Fruit fly (Drosophila melanogaster) whole organism, wandering third instar larva: Measurements from ENCODE around the gene noc.

ENCODE experiments used
- Abd-B ChIP-seq: fragments of >200 bp; optimal IDR thresholded peaks from 2 replicates; lab custom pipeline; 2017; ENCODE audit warnings: missing biosample characterization, missing genetic modification characterization
- CG32264 ChIP-seq: fragments of 200-800 bp; sonication (Bioruptor generic); optimal IDR thresholded peaks from 2 replicates; lab custom pipeline; 2016; ENCODE audit warnings: missing biosample characterization, missing genetic modification characterization
- CG9705 ChIP-seq: fragments of 200-800 bp; sonication (Bioruptor generic); optimal IDR thresholded peaks from 2 replicates; lab custom pipeline; 2018; ENCODE audit warnings: missing biosample characterization, mild to moderate bottlenecking, missing genetic modification characterization
- Dfd ChIP-seq: fragments of >200 bp; optimal IDR thresholded peaks from 2 replicates; lab custom pipeline; 2017; ENCODE audit warnings: missing biosample characterization, missing genetic modification characterization
- Dif ChIP-seq: fragments of 200-275, 200-300 bp; sonication (Bioruptor generic); optimal IDR thresholded peaks from 2 replicates; lab custom pipeline; 2018; ENCODE audit warnings: missing biosample characterization, missing genetic modification characterization; ENCODE audit not compliant: partially characterized antibody
- HLH106 ChIP-seq: fragments of 200-800 bp; optimal IDR thresholded peaks from 3 replicates; lab custom pipeline; 2019; ENCODE audit warnings: missing biosample characterization, mild to moderate bottlenecking, missing genetic modification characterization, moderate library complexity
- Hr78 ChIP-seq: fragments of >200 bp; optimal IDR thresholded peaks from 2 replicates; lab custom pipeline; 2017; ENCODE audit warnings: missing biosample characterization, missing genetic modification characterization
- Hr83 ChIP-seq: fragments of 200-300 bp; sonication (Bioruptor generic); optimal IDR thresholded peaks from 2 replicates; lab custom pipeline; 2016; ENCODE audit warnings: missing biosample characterization, mild to moderate bottlenecking, missing genetic modification characterization, moderate library complexity; ENCODE audit not compliant: poor library complexity, severe bottlenecking
- Mio ChIP-seq: sonication (Bioruptor generic); optimal IDR thresholded peaks from 2 replicates; lab custom pipeline; 2016; ENCODE audit warnings: missing biosample characterization, missing genetic modification characterization
- Myc ChIP-seq: fragments of >200 bp; optimal IDR thresholded peaks from 2 replicates; lab custom pipeline; 2017
- Rel ChIP-seq, 2 experiments: fragments of 200-800 bp; sonication (Bioruptor generic) in 1 of 2; optimal IDR thresholded peaks; 2 replicates in 1 of 2; 3 replicates in 1 of 2; lab custom pipeline; 2016 to 2019; ENCODE audit warnings: mild to moderate bottlenecking in 2 of 2, missing biosample characterization in 2 of 2, missing genetic modification characterization in 2 of 2, moderate library complexity in 1 of 2
- Vsx2 ChIP-seq: fragments of 200-300, 225-300 bp; sonication (Bioruptor generic); optimal IDR thresholded peaks from 2 replicates; lab custom pipeline; 2018; ENCODE audit warnings: missing biosample characterization, missing genetic modification characterization; ENCODE audit not compliant: partially characterized antibody
- brk ChIP-seq: fragments of 200-800 bp; sonication (Bioruptor generic); optimal IDR thresholded peaks from 2 replicates; lab custom pipeline; 2016; ENCODE audit warnings: missing biosample characterization, mild to moderate bottlenecking, missing genetic modification characterization
- dl ChIP-seq, 2 experiments: fragments of 175-275, 200-275 bp in 1 of 2; fragments of 200-275 bp in 1 of 2; sonication (Bioruptor generic); optimal IDR thresholded peaks; lab custom pipeline; 2018; ENCODE audit warnings: mild to moderate bottlenecking in 2 of 2, missing biosample characterization in 2 of 2, missing genetic modification characterization in 2 of 2, moderate library complexity in 2 of 2; ENCODE audit not compliant: partially characterized antibody in 2 of 2, insufficient read depth in 1 of 2
- foxo ChIP-seq, 2 experiments: fragments of 200-800 bp; sonication (Bioruptor generic); optimal IDR thresholded peaks; 2 replicates in 1 of 2; 3 replicates in 1 of 2; lab custom pipeline; 2016 to 2017; ENCODE audit warnings: missing biosample characterization in 2 of 2, missing genetic modification characterization in 2 of 2
- fru ChIP-seq: fragments of 200-800 bp; sonication (Bioruptor generic); optimal IDR thresholded peaks from 3 replicates; lab custom pipeline; 2016; ENCODE audit warnings: missing biosample characterization, mild to moderate bottlenecking, missing genetic modification characterization
- h ChIP-seq: fragments of 200-800 bp; sonication (Bioruptor generic); optimal IDR thresholded peaks from 3 replicates; lab custom pipeline; 2016; ENCODE audit warnings: missing biosample characterization, mild to moderate bottlenecking, missing genetic modification characterization
- jim ChIP-seq: fragments of 175-275, 200-325 bp; sonication (Bioruptor generic); optimal IDR thresholded peaks from 2 replicates; lab custom pipeline; 2016; ENCODE audit warnings: missing biosample characterization, mild to moderate bottlenecking, missing genetic modification characterization
- psq ChIP-seq: fragments of 200-800 bp; sonication (Bioruptor generic); optimal IDR thresholded peaks from 3 replicates; lab custom pipeline; 2017; ENCODE audit warnings: missing biosample characterization, mild to moderate bottlenecking, missing genetic modification characterization, moderate library complexity
- sv ChIP-seq: fragments of 200-800 bp; sonication (Bioruptor generic); optimal IDR thresholded peaks from 3 replicates; lab custom pipeline; 2016; ENCODE audit warnings: missing biosample characterization, missing genetic modification characterization
- tai ChIP-seq: sonication (Bioruptor generic); optimal IDR thresholded peaks from 2 replicates; lab custom pipeline; 2016; ENCODE audit warnings: missing biosample characterization, missing genetic modification characterization
- woc ChIP-seq: sonication (Bioruptor generic); optimal IDR thresholded peaks from 2 replicates; lab custom pipeline; 2016; ENCODE audit warnings: missing biosample characterization, mild to moderate bottlenecking, missing genetic modification characterization

Gene noc

DNA sequence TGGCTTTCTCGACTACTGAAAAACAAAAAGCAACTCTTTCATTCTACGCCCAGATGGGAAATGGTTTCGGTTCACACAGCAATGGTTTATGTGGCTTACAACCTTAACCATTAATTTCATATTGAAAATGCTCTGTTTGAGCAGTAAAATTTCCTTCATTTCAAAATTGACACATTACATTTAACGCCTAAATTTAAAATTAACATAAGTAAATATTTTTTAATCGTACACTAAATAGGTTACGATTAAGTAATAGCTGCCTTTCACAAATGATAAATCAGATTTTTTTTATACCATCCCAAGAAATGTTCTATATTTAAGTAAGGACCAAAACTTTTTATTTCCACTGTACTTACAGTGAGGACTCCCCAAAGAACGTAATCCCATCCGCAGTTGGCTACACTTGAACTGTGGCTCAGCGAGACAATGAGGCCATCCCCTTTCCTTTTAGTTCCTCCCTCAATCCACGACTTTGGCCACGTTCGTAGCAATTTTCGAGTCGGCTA lies 48.2 kb downstream of the noc start:
- no peak for TF ChIP-seq psq (GFP tag; lab: Kevin White, UChicago)
- peak; percentile 45 for TF ChIP-seq fru (GFP tag; lab: Kevin White, UChicago)
- TF ChIP-seq Vsx2, result peak; percentile 50
- no peak for TF ChIP-seq Dfd (GFP tag; lab: Kevin White, UChicago)
- TF ChIP-seq h (GFP tag; lab: Kevin White, UChicago), result peak; percentile 7
- no peak for TF ChIP-seq Myc (lab: Kevin White, UChicago)

- TF ChIP-seq CG9705 (GFP tag; lab: Kevin White, UChicago), result no peak
- no peak for TF ChIP-seq brk
- no peak for TF ChIP-seq psq (GFP tag; lab: Kevin White, UChicago)
- peak in 1 of 2 experiments; percentile 17 for TF ChIP-seq foxo (GFP tag; optimal IDR thresholded peaks at IDR 0.05; lab: Kevin White, UChicago)
- TF ChIP-seq jim (GFP tag; lab: Kevin White, UChicago), result no peak
- no peak for TF ChIP-seq Rel (GFP tag; optimal IDR thresholded peaks at IDR 0.05; lab: Kevin White, UChicago)
- peak; percentile 62 for TF ChIP-seq Rel (tag; optimal IDR thresholded peaks at IDR 0.05; lab: Kevin White, UChicago)
- TF ChIP-seq woc (GFP tag; lab: Kevin White, UChicago), result no peak
- TF ChIP-seq CG32264, result no peak
- TF ChIP-seq tai (GFP tag; lab: Kevin White, UChicago), result no peak
- no peak for TF ChIP-seq Hr83
- no peak for TF ChIP-seq HLH106
Observed at dm6 chr2L:14539872-14540524, 49.3 kb downstream of the noc start.

- TF ChIP-seq dl (GFP tag; optimal IDR thresholded peaks at IDR 0.05; lab: Kevin White, UChicago; ENCODE audit: insufficient read depth in 1 of 2, partially characterized antibody in 2 of 2) (no peak), foxo (GFP tag; optimal IDR thresholded peaks at IDR 0.05; lab: Kevin White, UChicago) (no peak), psq (GFP tag; lab: Kevin White, UChicago) (no peak), Mio (GFP tag; lab: Kevin White, UChicago) (no peak), Abd-B (GFP tag; lab: Kevin White, UChicago) (no peak), woc (GFP tag; lab: Kevin White, UChicago) (no peak), Rel (GFP tag; optimal IDR thresholded peaks at IDR 0.05; lab: Kevin White, UChicago) (no peak), Rel (tag; optimal IDR thresholded peaks at IDR 0.05; lab: Kevin White, UChicago) (peak; percentile 30), Myc (lab: Kevin White, UChicago) (no peak), Hr78 (GFP tag; lab: Kevin White, UChicago) (no peak), tai (GFP tag; lab: Kevin White, UChicago) (no peak), Dif (GFP tag; lab: Kevin White, UChicago) (peak; percentile 9), sv (GFP tag; lab: Kevin White, UChicago) (no peak)
Observed at dm6 chr2L:14540539-14541106, 50.0 kb downstream of the noc start.
